Worm (Caenorhabditis elegans) whole organism, young adult: ENCODE results near the gene R12C12.6.

Experiments
- F10E7.11 ChIP-seq: sonication (generic microtip); optimal IDR thresholded peaks from 2 replicates; lab custom pipeline; 2017; ENCODE audit warnings: mild to moderate bottlenecking, missing genetic modification characterization, moderate library complexity, missing compliant biosample characterization
- K12H6.12 ChIP-seq: fragments of 200-800 bp; sonication (Bioruptor generic); optimal IDR thresholded peaks from 2 replicates; lab custom pipeline; 2018; ENCODE audit warnings: mild to moderate bottlenecking, missing genetic modification characterization, missing compliant biosample characterization
- T26A5.8 ChIP-seq: sonication (generic microtip); optimal IDR thresholded peaks from 2 replicates; lab custom pipeline; 2016; ENCODE audit warnings: missing genetic modification characterization, missing compliant biosample characterization
- ceh-27 ChIP-seq: fragments of 200-800 bp; sonication (Bioruptor generic); optimal IDR thresholded peaks from 2 replicates; lab custom pipeline; 2018; ENCODE audit warnings: mild to moderate bottlenecking, missing genetic modification characterization, moderate library complexity, missing compliant biosample characterization
- hmg-1.2 ChIP-seq: fragments of 200-800 bp; sonication (Bioruptor generic); IDR thresholded peaks from 2 replicates; pipeline ENCODE4 v1.3.6; 2022; ENCODE audit warnings: missing genetic modification reagents, missing genetic modification characterization, missing compliant biosample characterization
- snpc-4 ChIP-seq, 5 experiments: fragments of 150-350 bp in 1 of 5; sonication (generic microtip) in 4 of 5; optimal IDR thresholded peaks; 2 replicates each; lab custom pipeline; 2014 to 2018; ENCODE audit warnings: missing genetic modification characterization in 5 of 5, missing biosample characterization in 3 of 5, antibody characterized with exemption in 2 of 5, mild to moderate bottlenecking in 2 of 5, missing compliant biosample characterization in 2 of 5, missing genotype in 2 of 5, moderate library complexity in 2 of 5, missing genetic modification reagents in 1 of 5
- sptf-2 ChIP-seq: fragments of 200-800 bp; sonication (Bioruptor generic); optimal IDR thresholded peaks from 2 replicates; lab custom pipeline; 2018; ENCODE audit warnings: mild to moderate bottlenecking, missing genetic modification characterization, missing compliant biosample characterization
- ztf-22 ChIP-seq: fragments of 200-800 bp; sonication (Bioruptor generic); optimal IDR thresholded peaks from 2 replicates; lab custom pipeline; 2018; ENCODE audit warnings: mild to moderate bottlenecking, missing genetic modification characterization, moderate library complexity, missing compliant biosample characterization

ce11 chrII:6047639-6048159, at the start of gene R12C12.6, which contains the start of gene ran-5:
- TF ChIP-seq snpc-4 (GFP tag; optimal IDR thresholded peaks at IDR 0.05; lab: Kevin White, UChicago), result peak; percentile 41
- peak in 2 of 4 experiments; percentile 74 to 78 for TF ChIP-seq snpc-4 (tag; optimal IDR thresholded peaks at IDR 0.05; lab: Kevin White, UChicago)
- TF ChIP-seq ztf-22, result no peak
- TF ChIP-seq hmg-1.2 (GFP tag; lab: Robert Waterston, UW), result peak; percentile 47; the same call in 1 of the 2 replicates
- no peak for TF ChIP-seq F10E7.11 (tag; lab: Kevin White, UChicago)
- no peak for TF ChIP-seq sptf-2 (GFP tag; lab: Kevin White, UChicago)
- TF ChIP-seq K12H6.12, result peak; percentile 23
- TF ChIP-seq ceh-27 (GFP tag; lab: Kevin White, UChicago), result peak; percentile 13
- TF ChIP-seq T26A5.8, result no peak
